Worm (Caenorhabditis elegans) whole organism, midembryonic: Measurements from ENCODE around the gene C08B6.14.

Experiments
- T22C8.4 ChIP-seq: fragments of 200-800 bp; sonication (Bioruptor generic); IDR thresholded peaks from 2 replicates; pipeline ENCODE4 v1.3.6; 2022; ENCODE audit warnings: missing genetic modification characterization, missing compliant biosample characterization
- cog-1 ChIP-seq: sonication (generic microtip); optimal IDR thresholded peaks from 2 replicates; lab custom pipeline; 2016; ENCODE audit warnings: missing genetic modification characterization, missing compliant biosample characterization
- flt-1 ChIP-seq: fragments of 200-800 bp; sonication (Bioruptor generic); IDR thresholded peaks from 2 replicates; pipeline ENCODE4 v1.3.6; 2022; ENCODE audit warnings: missing genetic modification characterization, missing compliant biosample characterization
- klf-2 ChIP-seq: fragments of 200-800 bp; sonication (Bioruptor generic); conservative IDR thresholded peaks from 2 replicates; pipeline ENCODE4 v1.3.6; 2022; ENCODE audit warnings: missing genetic modification reagents, missing genetic modification characterization, missing compliant biosample characterization
- med-1 ChIP-seq: sonication (generic microtip); optimal IDR thresholded peaks from 2 replicates; lab custom pipeline; 2017; ENCODE audit warnings: missing genetic modification characterization, mild to moderate bottlenecking, missing compliant biosample characterization, antibody characterized with exemption, missing genetic modification reagents; ENCODE audit not compliant: insufficient read depth
- ref-1 ChIP-seq: fragments of 200-800 bp; sonication (Bioruptor generic); conservative IDR thresholded peaks from 2 replicates; pipeline ENCODE4 v1.3.6; 2022; ENCODE audit warnings: missing genetic modification reagents, missing genetic modification characterization, missing compliant biosample characterization
- tab-1 ChIP-seq: fragments of 200-800 bp; sonication (Bioruptor generic); IDR thresholded peaks from 2 replicates; pipeline ENCODE4 v1.3.6; 2022; ENCODE audit warnings: missing genetic modification characterization, missing compliant biosample characterization
- ztf-23 ChIP-seq: fragments of 200-800 bp; sonication (Bioruptor generic); IDR thresholded peaks from 2 replicates; pipeline ENCODE4 v1.3.6; 2022; ENCODE audit warnings: missing genetic modification reagents, missing genetic modification characterization, missing compliant biosample characterization
- ztf-29 ChIP-seq: fragments of 200-800 bp; sonication (Bioruptor generic); IDR thresholded peaks from 2 replicates; pipeline ENCODE4 v1.3.6; 2022; ENCODE audit warnings: missing genetic modification reagents, missing genetic modification characterization, missing compliant biosample characterization

Gene C08B6.14

DNA sequence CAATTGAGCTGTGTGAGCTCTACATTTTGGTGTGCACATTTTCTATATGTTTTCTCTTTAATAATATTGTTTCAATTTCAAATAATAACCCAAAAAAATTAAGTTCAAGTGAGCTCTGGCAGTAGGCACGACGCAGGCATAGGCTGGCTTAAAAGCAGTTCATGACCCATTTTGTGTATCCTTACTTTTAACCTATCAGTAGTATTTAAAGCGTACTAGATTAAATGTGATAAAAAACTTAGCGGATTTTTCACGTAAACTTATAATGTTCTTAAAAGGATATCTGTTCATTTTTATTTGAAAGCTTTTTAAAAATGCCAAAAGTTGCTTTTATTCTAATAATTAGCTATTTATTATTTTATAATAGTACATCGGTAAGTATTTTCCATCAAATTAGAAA is 21.5 kb upstream of the C08B6.14 start, which contains the start of gene C08B6.6:
TSS of gene C08B6.6 (plus strand) at position 301 of the 400 bp plus-strand sequence.
- TF ChIP-seq flt-1 (no peak), ztf-29 (no peak), T22C8.4 (GFP tag; lab: Robert Waterston, UW) (no peak), med-1 (GFP tag; lab: Kevin White, UChicago) (no peak), ztf-23 (no peak), cog-1 (tag; lab: Kevin White, UChicago) (no peak), klf-2 (GFP tag; lab: Robert Waterston, UW) (no peak), ref-1 (GFP tag; lab: Robert Waterston, UW) (no peak), tab-1 (no peak)

DNA sequence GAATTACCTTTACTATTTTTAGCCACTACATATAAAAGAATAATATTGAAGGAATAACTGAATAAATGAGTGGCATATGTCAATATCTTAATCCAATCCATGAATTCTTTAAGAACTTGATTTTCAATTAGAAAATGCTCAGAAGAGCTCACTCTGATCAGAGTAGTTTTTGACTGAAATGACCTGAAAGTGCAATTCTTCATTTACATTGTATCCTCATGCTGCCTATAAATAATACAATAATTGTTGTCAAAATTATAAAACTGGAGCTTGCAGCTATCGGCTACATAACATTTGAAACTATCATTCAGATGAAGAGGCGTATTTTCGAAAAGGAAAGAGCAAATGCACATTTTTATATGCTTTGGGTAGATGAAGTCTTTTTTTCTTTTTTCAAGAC is 20.9 kb upstream of the C08B6.14 start, which contains the start of gene srxa-19:
TSS of gene srxa-19 (minus strand) at position 101 of the 400 bp plus-strand sequence.
- TF ChIP-seq ztf-23 (no peak), flt-1 (no peak), med-1 (GFP tag; lab: Kevin White, UChicago) (no peak), cog-1 (tag; lab: Kevin White, UChicago) (no peak), T22C8.4 (GFP tag; lab: Robert Waterston, UW) (no peak), klf-2 (GFP tag; lab: Robert Waterston, UW) (no peak)

DNA sequence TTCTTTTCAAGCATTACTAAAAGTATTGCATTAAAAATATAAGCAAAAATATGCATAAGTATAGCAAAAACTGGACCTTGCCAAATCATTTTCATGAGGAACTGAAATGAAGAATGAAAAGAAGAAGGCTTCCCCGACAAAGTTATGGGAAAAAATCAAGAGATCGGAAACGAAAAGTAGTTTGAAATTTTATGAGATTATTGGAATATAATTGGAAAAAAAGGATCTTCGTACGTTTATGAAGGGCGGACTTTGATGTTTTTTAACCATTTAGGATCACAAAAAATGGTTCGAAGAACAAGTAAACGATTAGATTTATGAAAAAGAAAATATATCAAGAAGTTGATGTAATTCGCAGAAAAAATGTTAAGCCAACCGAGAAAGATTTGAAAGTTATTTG is 19.1 kb upstream of the C08B6.14 start, which contains the start of gene srxa-18:
TSS of gene srxa-18 (minus strand) at position 100 of the 400 bp plus-strand sequence.
- TF ChIP-seq flt-1 (no peak), ref-1 (GFP tag; lab: Robert Waterston, UW) (no peak), ztf-29 (no peak), T22C8.4 (GFP tag; lab: Robert Waterston, UW) (no peak)

DNA sequence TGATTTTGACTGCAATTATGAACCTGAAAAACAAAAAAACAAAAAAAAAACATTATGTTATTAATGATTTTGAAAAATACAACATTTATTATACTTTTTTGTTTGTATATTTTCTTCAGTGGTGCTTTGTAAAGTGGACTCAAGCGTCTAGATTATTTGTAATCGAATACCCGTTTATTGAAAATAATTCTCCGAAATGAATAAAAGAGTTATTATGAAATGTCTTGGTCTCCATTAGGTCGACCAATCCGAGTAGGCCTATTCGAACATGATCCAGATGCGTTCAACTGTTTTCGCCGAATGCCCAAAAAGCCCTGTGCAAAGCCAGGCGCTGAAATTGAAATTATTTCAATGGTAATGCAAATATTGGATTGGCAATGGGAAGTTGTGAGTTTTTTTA is 15.6 kb upstream of the C08B6.14 start, which contains the start of gene C08B6.5:
TSS of gene C08B6.5 (plus strand) at position 301 of the 400 bp plus-strand sequence.
- TF ChIP-seq med-1 (GFP tag; lab: Kevin White, UChicago), result no peak
- TF ChIP-seq cog-1 (tag; lab: Kevin White, UChicago), result no peak
- no peak for TF ChIP-seq ztf-29
- TF ChIP-seq tab-1, result no peak
- no peak for TF ChIP-seq T22C8.4 (GFP tag; lab: Robert Waterston, UW)
- no peak for TF ChIP-seq klf-2 (GFP tag; lab: Robert Waterston, UW)
- no peak for TF ChIP-seq flt-1
- TF ChIP-seq ref-1 (GFP tag; lab: Robert Waterston, UW), result no peak
- TF ChIP-seq ztf-23, result no peak

DNA sequence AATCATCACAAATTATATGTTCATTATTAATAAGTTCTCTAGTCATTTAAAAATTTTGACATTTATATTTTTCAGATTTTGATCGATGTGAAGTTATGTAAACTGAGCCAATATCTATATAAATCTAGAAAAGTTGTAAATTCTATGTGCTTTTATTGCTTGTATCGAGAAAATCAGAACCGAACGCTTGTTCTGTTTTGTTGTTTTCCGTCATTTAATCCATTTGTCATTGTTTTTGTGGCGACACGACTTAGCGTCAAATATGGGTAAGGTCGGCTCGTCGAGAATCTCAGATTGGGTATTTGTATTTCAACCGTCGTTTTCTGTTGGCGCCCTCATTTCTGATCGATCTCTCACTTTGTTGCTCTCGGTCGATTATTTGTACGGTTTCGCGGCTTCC is 12.5 kb upstream of the C08B6.14 start, which contains the start of gene cht-5:
TSS of gene cht-5 (plus strand) at position 301 of the 400 bp plus-strand sequence.
- TF ChIP-seq tab-1, result no peak
- TF ChIP-seq klf-2 (GFP tag; lab: Robert Waterston, UW), result no peak
- no peak for TF ChIP-seq cog-1 (tag; lab: Kevin White, UChicago)
- TF ChIP-seq med-1 (GFP tag; lab: Kevin White, UChicago), result no peak
- no peak for TF ChIP-seq flt-1
- no peak for TF ChIP-seq ztf-23
- TF ChIP-seq ztf-29, result no peak
- no peak for TF ChIP-seq ref-1 (GFP tag; lab: Robert Waterston, UW)
- TF ChIP-seq T22C8.4 (GFP tag; lab: Robert Waterston, UW), result no peak

DNA sequence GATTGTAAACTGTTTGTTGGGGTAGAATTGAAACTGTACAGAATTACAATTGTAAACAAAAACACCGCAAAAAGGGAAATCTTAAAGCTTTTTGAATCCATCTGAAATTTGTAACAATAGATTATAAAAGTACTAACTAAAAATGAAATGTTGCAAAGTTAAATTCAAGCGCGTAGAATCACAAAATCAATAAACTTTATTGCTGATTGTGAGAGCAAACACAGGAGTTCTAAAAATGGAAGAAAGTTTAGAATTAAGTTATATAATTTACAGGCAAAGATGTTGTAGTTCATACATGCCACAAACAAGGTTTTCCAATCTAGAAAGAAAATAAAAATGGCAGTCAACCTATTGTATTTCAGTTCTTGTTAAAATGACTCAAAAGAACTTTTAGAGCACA is 10.4 kb upstream of the C08B6.14 start, which contains the start of gene C08B6.3:
TSS of gene C08B6.3 (minus strand) at position 101 of the 400 bp plus-strand sequence.
- TF ChIP-seq ztf-23 (no peak), ztf-29 (no peak), tab-1 (no peak), cog-1 (tag; lab: Kevin White, UChicago) (no peak), med-1 (GFP tag; lab: Kevin White, UChicago) (no peak), klf-2 (GFP tag; lab: Robert Waterston, UW) (no peak), ref-1 (GFP tag; lab: Robert Waterston, UW) (no peak), flt-1 (no peak), T22C8.4 (GFP tag; lab: Robert Waterston, UW) (no peak)

DNA sequence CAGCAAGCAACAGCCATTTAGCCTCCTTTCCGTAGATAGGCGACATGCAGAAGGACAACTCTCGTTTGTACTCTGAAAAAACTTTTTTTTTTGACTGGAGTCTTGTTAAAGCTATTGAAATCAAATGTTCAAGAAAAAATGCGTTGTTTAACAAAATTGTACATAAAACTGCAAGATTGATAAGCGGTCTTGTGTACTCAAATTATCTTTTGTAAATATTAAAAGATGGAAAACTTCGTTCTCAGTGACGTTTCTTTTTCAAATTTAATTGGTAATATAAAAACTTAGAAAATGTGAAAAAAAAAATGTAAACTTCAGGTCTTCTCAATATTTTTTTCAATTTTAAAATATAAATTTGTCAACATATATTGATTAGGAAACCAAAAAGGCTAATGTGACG is 9.3 kb upstream of the C08B6.14 start:
- TF ChIP-seq klf-2 (GFP tag; lab: Robert Waterston, UW) (no peak), cog-1 (tag; lab: Kevin White, UChicago) (no peak), ztf-29 (no peak), tab-1 (no peak), T22C8.4 (GFP tag; lab: Robert Waterston, UW) (no peak), med-1 (GFP tag; lab: Kevin White, UChicago) (no peak), ztf-23 (no peak), ref-1 (GFP tag; lab: Robert Waterston, UW) (no peak), flt-1 (no peak)

DNA sequence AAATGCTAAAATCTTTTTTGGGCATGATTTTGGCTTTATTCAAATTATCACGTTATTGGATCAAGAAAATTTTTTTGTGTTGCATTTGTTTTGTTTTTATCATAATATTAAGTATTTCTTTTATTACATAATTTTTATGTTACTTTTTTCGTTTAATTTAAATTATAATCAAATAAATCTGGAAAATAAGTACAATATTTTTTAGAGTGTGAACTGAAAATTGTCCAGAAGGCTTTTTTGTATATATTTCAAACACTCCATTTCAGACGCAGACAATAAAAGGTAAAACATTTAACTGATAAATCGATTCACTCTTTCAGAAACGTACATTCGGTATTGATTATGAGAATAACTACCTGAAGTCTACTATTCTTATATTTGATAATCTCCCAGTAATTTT is 5.5 kb upstream of the C08B6.14 start, which contains the start of gene C08B6.11:
TSS of gene C08B6.11 (plus strand) at position 301 of the 400 bp plus-strand sequence.
- TF ChIP-seq klf-2 (GFP tag; lab: Robert Waterston, UW) (no peak), T22C8.4 (GFP tag; lab: Robert Waterston, UW) (no peak), tab-1 (no peak), ref-1 (GFP tag; lab: Robert Waterston, UW) (no peak), med-1 (GFP tag; lab: Kevin White, UChicago) (no peak), ztf-29 (no peak), cog-1 (tag; lab: Kevin White, UChicago) (no peak)

DNA sequence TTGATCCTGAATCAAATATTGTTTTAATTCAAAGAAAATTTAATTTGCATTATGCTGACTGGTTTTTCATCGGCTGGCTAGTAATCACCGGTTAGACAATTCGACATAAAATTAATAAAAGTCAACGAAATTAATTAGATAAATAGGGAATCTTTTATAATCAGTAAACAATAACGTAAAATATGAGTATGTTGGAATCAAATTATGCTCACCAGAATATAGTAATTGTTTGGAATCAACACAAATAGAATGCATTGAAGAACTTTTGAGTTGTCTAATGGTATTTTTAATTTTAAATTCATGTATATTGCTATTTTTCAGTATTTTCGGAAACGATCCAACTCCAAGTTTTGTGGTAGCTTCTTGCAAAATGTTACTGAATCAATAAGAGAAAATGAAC is 3.6 kb upstream of the C08B6.14 start, which contains the start of gene C08B6.2:
TSS of gene C08B6.2 (plus strand) at position 301 of the 400 bp plus-strand sequence.
- TF ChIP-seq T22C8.4 (GFP tag; lab: Robert Waterston, UW), result no peak
- no peak for TF ChIP-seq med-1 (GFP tag; lab: Kevin White, UChicago)
- no peak for TF ChIP-seq ztf-23
- no peak for TF ChIP-seq ref-1 (GFP tag; lab: Robert Waterston, UW)
- TF ChIP-seq cog-1 (tag; lab: Kevin White, UChicago), result no peak
- TF ChIP-seq ztf-29, result no peak
- TF ChIP-seq klf-2 (GFP tag; lab: Robert Waterston, UW), result no peak
- TF ChIP-seq tab-1, result no peak
- TF ChIP-seq flt-1, result no peak
